Fruit fly (Drosophila melanogaster): ENCODE data around the gene a6.

dm6 chrX:1681266-1681665 lies 14.4 kb downstream of the a6 start, which contains the start of gene CG14797:
- TF ChIP-seq usp (GFP tag; optimal IDR thresholded peaks at IDR 0.05) (no peak), CG8478 (optimal IDR thresholded peaks at IDR 0.05) (no peak), psq (optimal IDR thresholded peaks at IDR 0.05) (no peak)

Data from whole organism.